Worm (Caenorhabditis elegans): ENCODE results near the gene metl-1.

metl-1 gene

DNA sequence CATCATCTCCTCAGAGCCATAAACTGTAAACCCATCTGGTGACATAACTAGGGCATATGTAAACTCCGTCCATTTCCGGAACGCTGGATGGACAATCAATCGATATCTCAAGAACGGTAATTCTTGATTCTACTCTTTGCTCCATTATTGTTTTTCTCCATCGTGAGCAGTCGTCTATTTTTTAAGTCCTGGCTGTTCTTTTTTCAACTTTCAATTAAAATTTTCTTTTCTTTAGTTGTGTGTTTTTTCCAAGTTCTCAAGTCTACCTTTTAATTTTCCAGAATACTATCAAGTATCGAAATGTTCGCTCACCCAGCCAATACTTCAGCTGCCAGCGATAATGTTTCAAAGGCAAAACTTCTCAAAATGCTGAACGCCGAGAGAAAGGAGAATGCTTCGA lies 39.4 kb downstream of the metl-1 start, which contains the start of gene C05D12.5:
Gene C05D12.5 (plus strand): TSS at position 301 of the 400 bp plus-strand sequence.
- no peak for TF ChIP-seq unc-62 (GFP tag; optimal IDR thresholded peaks at IDR 0.05)
- TF ChIP-seq zip-8 (tag; optimal IDR thresholded peaks at IDR 0.05): no peak
- TF ChIP-seq ceh-83 (GFP tag; optimal IDR thresholded peaks at IDR 0.05): no peak
- TF ChIP-seq elt-3 (tag; optimal IDR thresholded peaks at IDR 0.05): no peak
- TF ChIP-seq nhr-2 (tag; optimal IDR thresholded peaks at IDR 0.05): no peak
- TF ChIP-seq mep-1 (tag; optimal IDR thresholded peaks at IDR 0.05): no peak
- TF ChIP-seq blmp-1 (tag; optimal IDR thresholded peaks at IDR 0.05): no peak
- TF ChIP-seq lsy-2 (tag; optimal IDR thresholded peaks at IDR 0.05): no peak
- TF ChIP-seq pha-4 (tag; optimal IDR thresholded peaks at IDR 0.05): no peak
- no peak for TF ChIP-seq ham-2 (GFP tag; optimal IDR thresholded peaks at IDR 0.05)
- no peak for TF ChIP-seq sem-2 (GFP tag; optimal IDR thresholded peaks at IDR 0.05)
- TF ChIP-seq ceh-43 (GFP tag; optimal IDR thresholded peaks at IDR 0.05): no peak
- TF ChIP-seq cnd-1 (tag; optimal IDR thresholded peaks at IDR 0.05): no peak
- no peak for TF ChIP-seq lin-13 (tag; optimal IDR thresholded peaks at IDR 0.05)
- no peak for TF ChIP-seq elt-1 (tag; optimal IDR thresholded peaks at IDR 0.05; ENCODE audit: borderline replicate concordance, insufficient read depth)

DNA sequence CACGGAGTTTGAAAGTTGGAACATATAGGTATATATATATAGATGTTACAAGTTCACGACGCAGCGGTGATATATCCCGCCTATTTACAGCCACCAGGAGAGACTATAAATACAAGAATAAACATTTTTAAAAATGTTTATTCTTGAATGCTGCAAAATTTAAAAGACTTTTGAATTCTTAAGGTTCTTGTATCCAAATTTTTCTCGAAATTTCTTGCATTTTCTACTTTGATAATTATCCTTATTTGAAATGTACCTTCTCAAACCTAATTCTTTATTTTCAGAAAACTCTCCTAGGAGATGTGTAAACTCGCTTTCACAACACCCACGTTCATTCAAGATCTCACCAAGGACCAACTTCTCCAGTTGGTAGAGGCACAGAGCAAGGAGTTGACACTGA lies 41.8 kb downstream of the metl-1 start, which contains the start of gene C05D12.4:
Gene C05D12.4 (plus strand): TSS at position 301 of the 400 bp plus-strand sequence.
- no peak for TF ChIP-seq nhr-237 (tag; optimal IDR thresholded peaks at IDR 0.05)
- no peak for TF ChIP-seq bed-3 (GFP tag; optimal IDR thresholded peaks at IDR 0.05)
- no peak for TF ChIP-seq ceh-39 (tag; optimal IDR thresholded peaks at IDR 0.05)
- TF ChIP-seq lin-32 (GFP tag; optimal IDR thresholded peaks at IDR 0.05): no peak
- no peak for TF ChIP-seq ceh-43 (GFP tag; optimal IDR thresholded peaks at IDR 0.05)
- TF ChIP-seq zip-8 (tag; optimal IDR thresholded peaks at IDR 0.05): no peak
- no peak for TF ChIP-seq blmp-1 (tag; optimal IDR thresholded peaks at IDR 0.05)
- no peak for TF ChIP-seq sem-2 (GFP tag; optimal IDR thresholded peaks at IDR 0.05)
- TF ChIP-seq mab-5 (tag; optimal IDR thresholded peaks at IDR 0.05): no peak
- TF ChIP-seq unc-39 (tag; optimal IDR thresholded peaks at IDR 0.05): no peak
- no peak for TF ChIP-seq nhr-28 (tag; optimal IDR thresholded peaks at IDR 0.05)

DNA sequence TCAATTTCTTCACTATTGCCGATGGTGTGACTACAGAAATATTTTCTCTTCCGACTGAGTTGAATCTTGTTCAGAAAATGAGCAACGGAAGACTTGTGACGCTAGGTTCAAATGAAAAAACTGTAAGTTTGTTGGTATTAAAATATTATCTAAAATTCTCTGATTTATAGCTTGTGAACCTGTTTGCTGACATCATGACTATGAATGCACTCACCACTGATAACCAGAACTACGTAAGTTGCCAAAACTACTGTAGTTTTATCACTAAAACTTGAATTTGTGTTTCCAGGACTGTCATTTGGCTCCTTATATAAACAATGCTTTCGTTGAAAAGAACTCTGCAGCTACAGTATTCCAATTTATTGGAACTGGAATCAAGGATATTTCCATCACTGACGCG lies 44.8 kb downstream of the metl-1 start:
- TF ChIP-seq ztf-11 (tag; optimal IDR thresholded peaks at IDR 0.05): no peak
- no peak for TF ChIP-seq elt-1 (tag; optimal IDR thresholded peaks at IDR 0.05; ENCODE audit: borderline replicate concordance, insufficient read depth)
- no peak for TF ChIP-seq ces-1 (GFP tag; optimal IDR thresholded peaks at IDR 0.05)
- TF ChIP-seq ceh-83 (GFP tag; optimal IDR thresholded peaks at IDR 0.05): no peak
- no peak for TF ChIP-seq nhr-76 (tag; optimal IDR thresholded peaks at IDR 0.05)
- no peak for TF ChIP-seq lsy-2 (tag; optimal IDR thresholded peaks at IDR 0.05)
- no peak for TF ChIP-seq mep-1 (tag; optimal IDR thresholded peaks at IDR 0.05)
- TF ChIP-seq pha-4 (tag; optimal IDR thresholded peaks at IDR 0.05): no peak
- no peak for TF ChIP-seq elt-3 (tag; optimal IDR thresholded peaks at IDR 0.05)
- no peak for TF ChIP-seq sptf-1 (tag; optimal IDR thresholded peaks at IDR 0.05)
- no peak for TF ChIP-seq unc-120 (tag; optimal IDR thresholded peaks at IDR 0.05; ENCODE audit: poor library complexity, severe bottlenecking)
- TF ChIP-seq lin-32 (GFP tag; optimal IDR thresholded peaks at IDR 0.05): no peak

DNA sequence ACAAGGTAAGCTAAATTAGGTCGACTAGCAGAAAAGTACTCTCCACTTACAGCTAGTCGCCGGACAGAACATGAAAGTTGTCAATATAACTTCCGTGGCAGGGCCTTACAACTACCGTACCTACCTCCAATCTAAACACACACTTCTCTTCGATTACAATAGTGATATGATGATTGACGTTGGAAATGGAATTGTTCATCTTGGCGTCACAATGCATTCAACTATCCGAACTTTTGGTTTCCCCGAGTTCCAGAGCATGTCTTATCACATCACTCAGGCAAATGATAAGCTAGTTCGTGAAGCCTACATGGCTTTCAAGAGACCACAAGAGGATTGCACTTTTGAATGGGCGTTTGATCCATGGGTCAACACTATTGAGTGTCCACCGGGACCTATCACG lies 46.1 kb downstream of the metl-1 start:
- no peak for TF ChIP-seq ceh-39 (tag; optimal IDR thresholded peaks at IDR 0.05)

DNA sequence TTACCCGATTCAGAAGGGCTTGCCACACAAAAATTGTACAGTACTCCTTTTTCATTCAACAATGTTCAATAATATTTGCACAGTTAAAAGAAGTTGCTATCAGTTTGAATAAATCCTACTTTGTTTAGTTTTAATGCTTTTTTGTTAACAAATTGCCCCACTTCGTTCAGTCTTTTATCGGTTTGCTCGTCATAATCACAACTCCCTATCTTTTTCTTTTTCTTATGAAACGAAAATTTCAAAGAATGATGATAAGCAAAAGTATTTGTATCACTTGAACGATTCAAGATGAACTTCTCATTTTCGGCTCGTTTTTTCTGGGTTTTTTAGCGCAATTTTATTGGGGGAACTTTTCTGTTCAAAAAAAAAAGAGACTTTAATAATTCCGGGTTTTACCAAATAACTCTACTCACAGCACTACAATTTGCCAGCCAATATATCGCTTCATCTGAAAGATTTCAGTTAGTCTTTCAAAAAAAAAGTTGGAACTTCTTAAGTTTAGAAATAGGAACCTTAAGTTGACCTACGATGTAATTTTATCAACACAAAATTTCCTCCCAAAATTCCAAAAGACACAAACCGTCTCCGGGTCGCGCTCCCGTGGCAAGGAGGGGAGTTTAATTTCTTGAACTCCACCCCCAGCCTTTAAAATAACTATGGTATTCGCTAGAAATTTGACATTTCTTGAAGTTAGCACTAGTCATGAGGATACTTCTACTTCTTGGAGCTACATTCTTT lies 48.6 kb downstream of the metl-1 start, which contains the start of gene C05D12.3:
Gene C05D12.3 (plus strand): TSS at position 688 of the 738 bp plus-strand sequence.
- TF ChIP-seq hlh-1 (tag; optimal IDR thresholded peaks at IDR 0.05) (no peak), lsy-2 (tag; optimal IDR thresholded peaks at IDR 0.05) (no peak), ham-2 (GFP tag; optimal IDR thresholded peaks at IDR 0.05) (no peak), ceh-39 (tag; optimal IDR thresholded peaks at IDR 0.05) (no peak), zip-8 (tag; optimal IDR thresholded peaks at IDR 0.05) (no peak), sptf-1 (tag; optimal IDR thresholded peaks at IDR 0.05) (no peak), lin-32 (GFP tag; optimal IDR thresholded peaks at IDR 0.05) (no peak), nhr-76 (tag; optimal IDR thresholded peaks at IDR 0.05) (no peak), ceh-83 (GFP tag; optimal IDR thresholded peaks at IDR 0.05) (no peak), nhr-12 (tag; optimal IDR thresholded peaks at IDR 0.05) (no peak), lin-13 (tag; optimal IDR thresholded peaks at IDR 0.05) (no peak), unc-39 (tag; optimal IDR thresholded peaks at IDR 0.05) (no peak), unc-120 (tag; optimal IDR thresholded peaks at IDR 0.05; ENCODE audit: poor library complexity, severe bottlenecking) (no peak), cnd-1 (tag; optimal IDR thresholded peaks at IDR 0.05) (no peak)
